Fruit fly (Drosophila melanogaster) whole organism, pupa: Measurements from ENCODE around the gene MKP-4.

Experiments used
- CG10348 ChIP-seq: fragments of 200-800 bp; sonication (Bioruptor generic); IDR thresholded peaks from 2 replicates; pipeline ENCODE4 v1.3.6; 2022; ENCODE audit warnings: missing biosample characterization, missing genetic modification characterization
- CG12605 ChIP-seq: fragments of 200-800 bp; sonication (Bioruptor generic); IDR thresholded peaks from 2 replicates; pipeline ENCODE4 v1.3.6; 2022; ENCODE audit warnings: missing biosample characterization, missing genetic modification characterization
- CG13204 ChIP-seq: fragments of 200-800 bp; sonication (Bioruptor generic); optimal IDR thresholded peaks from 2 replicates; lab custom pipeline; 2018; ENCODE audit warnings: missing biosample characterization, mild to moderate bottlenecking, missing genetic modification characterization, moderate library complexity
- CG14655 ChIP-seq: fragments of 200-800 bp; sonication (Bioruptor generic); optimal IDR thresholded peaks from 3 replicates; lab custom pipeline; 2017; ENCODE audit warnings: mild to moderate bottlenecking, missing biosample characterization, missing genetic modification reagents, missing genetic modification characterization
- CG15710 ChIP-seq: fragments of 200-800 bp; sonication (Bioruptor generic); optimal IDR thresholded peaks from 2 replicates; lab custom pipeline; 2018; ENCODE audit warnings: missing biosample characterization, mild to moderate bottlenecking, missing genetic modification characterization, moderate library complexity
- CG17806 ChIP-seq: fragments of 200-800 bp; sonication (Bioruptor generic); optimal IDR thresholded peaks from 2 replicates; lab custom pipeline; 2018; ENCODE audit warnings: missing biosample characterization, mild to moderate bottlenecking, missing genetic modification characterization, moderate library complexity
- CG32121 ChIP-seq: fragments of 200-800 bp; sonication (Bioruptor generic); IDR thresholded peaks from 2 replicates; pipeline ENCODE4 v1.3.6; 2022; ENCODE audit warnings: missing biosample characterization, missing genetic modification characterization
- CG34367 ChIP-seq: fragments of 200-800 bp; sonication (Bioruptor generic); optimal IDR thresholded peaks from 2 replicates; lab custom pipeline; 2018; ENCODE audit warnings: missing biosample characterization, mild to moderate bottlenecking, missing genetic modification characterization
- CG4496 ChIP-seq: fragments of 200-800 bp; sonication (Bioruptor generic); IDR thresholded peaks from 3 replicates; pipeline ENCODE4 v1.3.6; 2022; ENCODE audit warnings: missing biosample characterization, missing genetic modification characterization
- CG8159 ChIP-seq: fragments of 200-800 bp; sonication (Bioruptor generic); optimal IDR thresholded peaks from 3 replicates; lab custom pipeline; 2018; ENCODE audit warnings: missing biosample characterization, mild to moderate bottlenecking, missing genetic modification characterization, moderate library complexity
- CG8301 ChIP-seq: fragments of 200-800 bp; sonication (Bioruptor generic); optimal IDR thresholded peaks from 2 replicates; lab custom pipeline; 2018; ENCODE audit warnings: missing biosample characterization, mild to moderate bottlenecking, missing genetic modification characterization
- CG9948 ChIP-seq: fragments of 200-800 bp; sonication (Bioruptor generic); optimal IDR thresholded peaks from 2 replicates; lab custom pipeline; 2018; ENCODE audit warnings: missing biosample characterization, mild to moderate bottlenecking, missing genetic modification characterization, moderate library complexity
- D1 ChIP-seq: fragments of 200-800 bp; sonication (Bioruptor generic); optimal IDR thresholded peaks from 2 replicates; lab custom pipeline; 2018; ENCODE audit warnings: missing biosample characterization, mild to moderate bottlenecking, missing genetic modification characterization, moderate library complexity
- EcR ChIP-seq: fragments of 200-800 bp; sonication (Bioruptor generic); optimal IDR thresholded peaks from 3 replicates; lab custom pipeline; 2019; ENCODE audit warnings: missing biosample characterization, missing genetic modification characterization, mild to moderate bottlenecking, moderate library complexity, missing genetic modification reagents
- Ets98B ChIP-seq: fragments of 200-800 bp; sonication (Bioruptor generic); IDR thresholded peaks from 2 replicates; pipeline ENCODE4 v1.3.6; 2022; ENCODE audit warnings: missing biosample characterization, missing genetic modification characterization
- Pif1A ChIP-seq: fragments of 200-800 bp; sonication (Bioruptor generic); optimal IDR thresholded peaks from 3 replicates; lab custom pipeline; 2016; ENCODE audit warnings: missing biosample characterization, missing genetic modification characterization
- Pif1B ChIP-seq: fragments of 200-800 bp; sonication (Bioruptor generic); optimal IDR thresholded peaks from 3 replicates; lab custom pipeline; 2016; ENCODE audit warnings: missing biosample characterization, missing genetic modification characterization
- Snoo ChIP-seq: fragments of 200-800 bp; sonication (Bioruptor generic); optimal IDR thresholded peaks from 3 replicates; lab custom pipeline; 2017; ENCODE audit warnings: missing biosample characterization, mild to moderate bottlenecking, missing genetic modification characterization, inconsistent platforms
- fd96Ca ChIP-seq: fragments of 200-800 bp; sonication (Bioruptor generic); IDR thresholded peaks from 3 replicates; pipeline ENCODE4 v1.3.6; 2022; ENCODE audit warnings: missing biosample characterization, missing genetic modification characterization
- gl ChIP-seq: fragments of 200-800 bp; sonication (Bioruptor generic); optimal IDR thresholded peaks from 2 replicates; lab custom pipeline; 2018; ENCODE audit warnings: missing biosample characterization, mild to moderate bottlenecking, missing genetic modification characterization
- rn ChIP-seq: fragments of 200-800 bp; sonication (Bioruptor generic); IDR thresholded peaks from 2 replicates; pipeline ENCODE4 v1.3.6; 2022; ENCODE audit warnings: missing biosample characterization, missing genetic modification characterization

Gene MKP-4

DNA sequence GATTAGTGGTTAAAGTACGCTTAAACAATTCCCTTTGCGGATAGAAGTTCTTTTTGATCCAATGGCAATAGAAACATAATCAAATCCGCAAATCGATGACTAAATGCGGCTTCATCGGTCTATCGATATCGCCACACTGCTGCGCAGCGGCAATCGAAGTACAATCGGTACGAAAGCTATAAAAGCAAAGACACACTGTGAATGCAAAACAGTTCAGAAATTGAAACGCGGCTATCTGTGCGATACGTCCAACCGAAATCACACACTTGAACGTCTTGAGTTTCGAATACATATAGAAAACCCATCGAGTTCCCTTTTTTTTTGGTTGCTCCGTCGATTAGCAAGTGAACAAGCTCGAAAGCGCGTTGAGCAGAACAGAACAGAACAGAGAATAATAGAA lies 17.9 kb upstream of the MKP-4 start, which contains the start of gene CG14207:
Gene CG14207, plus strand, starts transcription at position 203 of the 400 bp plus-strand sequence.
- TF ChIP-seq CG32121 (peak; percentile 39; the same call in 1 of the 2 replicates), rn (GFP tag; lab: Robert Waterston, UW) (no peak), EcR (GFP tag; lab: Kevin White, UChicago) (peak; percentile 60), fd96Ca (GFP tag; lab: Robert Waterston, UW) (no peak), Ets98B (GFP tag; lab: Robert Waterston, UW) (peak; percentile 30; the same call in 1 of the 2 replicates), CG4496 (GFP tag; lab: Robert Waterston, UW) (peak; percentile 45; the same call in 1 of the 3 replicates), CG9948 (tag; lab: Kevin White, UChicago) (no peak), CG34367 (tag; lab: Kevin White, UChicago) (no peak)

- TF ChIP-seq CG13204 (peak; percentile 29), CG4496 (GFP tag; lab: Robert Waterston, UW) (no peak)
Measured at dm6 chrX:19605915-19606314, 17.0 kb upstream of the MKP-4 start.

dm6 chrX:19606558-19606957 lies 16.4 kb upstream of the MKP-4 start:
- no peak for TF ChIP-seq CG17806
- TF ChIP-seq Pif1A (GFP tag; lab: Kevin White, UChicago), result no peak
- no peak for TF ChIP-seq D1 (tag; lab: Kevin White, UChicago)
- no peak for TF ChIP-seq EcR (GFP tag; lab: Kevin White, UChicago)
- TF ChIP-seq gl, result no peak
- TF ChIP-seq CG34367 (tag; lab: Kevin White, UChicago), result no peak
- TF ChIP-seq Ets98B (GFP tag; lab: Robert Waterston, UW), result no peak
- TF ChIP-seq CG10348 (GFP tag; lab: Robert Waterston, UW), result no peak
- no peak for TF ChIP-seq CG9948 (tag; lab: Kevin White, UChicago)
- TF ChIP-seq CG12605 (GFP tag; lab: Robert Waterston, UW), result no peak
- TF ChIP-seq CG14655 (GFP tag; lab: Kevin White, UChicago), result no peak
- TF ChIP-seq CG4496 (GFP tag; lab: Robert Waterston, UW), result no peak
- no peak for TF ChIP-seq CG15710
- TF ChIP-seq CG8301 (tag; lab: Kevin White, UChicago), result no peak

dm6 chrX:19606971-19607370 lies 15.9 kb upstream of the MKP-4 start:
- TF ChIP-seq CG8159 (tag; lab: Kevin White, UChicago) (no peak), Ets98B (GFP tag; lab: Robert Waterston, UW) (no peak), CG14655 (GFP tag; lab: Kevin White, UChicago) (no peak), CG4496 (GFP tag; lab: Robert Waterston, UW) (no peak), fd96Ca (GFP tag; lab: Robert Waterston, UW) (no peak), gl (no peak), CG8301 (tag; lab: Kevin White, UChicago) (no peak), CG15710 (no peak), CG17806 (no peak), CG10348 (GFP tag; lab: Robert Waterston, UW) (no peak), CG13204 (no peak), EcR (GFP tag; lab: Kevin White, UChicago) (no peak), CG12605 (GFP tag; lab: Robert Waterston, UW) (no peak), Pif1B (GFP tag; lab: Kevin White, UChicago) (no peak), CG9948 (tag; lab: Kevin White, UChicago) (no peak), Snoo (tag; lab: Kevin White, UChicago) (no peak)

- TF ChIP-seq CG13204 (no peak), rn (GFP tag; lab: Robert Waterston, UW) (no peak), Ets98B (GFP tag; lab: Robert Waterston, UW) (no peak), EcR (GFP tag; lab: Kevin White, UChicago) (peak; percentile 51)
- TF ChIP-seq, all 21 proteins: peak for 1
Measured at dm6 chrX:19608042-19608609, 14.8 kb upstream of the MKP-4 start.

- TF ChIP-seq CG8301 (tag; lab: Kevin White, UChicago), result no peak
- no peak for TF ChIP-seq Pif1B (GFP tag; lab: Kevin White, UChicago)
- no peak for TF ChIP-seq CG4496 (GFP tag; lab: Robert Waterston, UW)
- TF ChIP-seq Snoo (tag; lab: Kevin White, UChicago), result no peak
- TF ChIP-seq Pif1A (GFP tag; lab: Kevin White, UChicago), result no peak
- TF ChIP-seq CG15710, result no peak
Measured at dm6 chrX:19611226-19611625, 11.7 kb upstream of the MKP-4 start, which contains the start of the genes Shawn and Tyler. TSS of gene Shawn (plus strand) at chrX:19611526. TSS of gene Tyler (plus strand) at chrX:19611526.

- TF ChIP-seq CG15710, result no peak
- TF ChIP-seq CG13204, result no peak
- TF ChIP-seq Snoo (tag; lab: Kevin White, UChicago), result peak; percentile 60
- no peak for TF ChIP-seq rn (GFP tag; lab: Robert Waterston, UW)
- TF ChIP-seq Ets98B (GFP tag; lab: Robert Waterston, UW), result peak; percentile 10; the same call in 1 of the 2 replicates
- TF ChIP-seq gl, result peak; percentile 34
- no peak for TF ChIP-seq CG32121
- TF ChIP-seq CG34367 (tag; lab: Kevin White, UChicago), result peak; percentile 45
- no peak for TF ChIP-seq CG17806
- no peak for TF ChIP-seq CG14655 (GFP tag; lab: Kevin White, UChicago)
- TF ChIP-seq CG8159 (tag; lab: Kevin White, UChicago), result no peak
- TF ChIP-seq CG12605 (GFP tag; lab: Robert Waterston, UW), result peak; percentile 57
- TF ChIP-seq CG4496 (GFP tag; lab: Robert Waterston, UW), result peak; percentile 83
Measured at dm6 chrX:19613473-19613872, 9.4 kb upstream of the MKP-4 start.
